Worm (Caenorhabditis elegans) whole organism, L1 larva: ENCODE measurements around the gene H05C05.1.

Experiments used
- Y116A8C.19 ChIP-seq: sonication (generic microtip); optimal IDR thresholded peaks from 2 replicates; lab custom pipeline; 2016; ENCODE audit warnings: missing compliant biosample characterization, missing genetic modification characterization, borderline replicate concordance
- aha-1 ChIP-seq: fragments of 150-350 bp; optimal IDR thresholded peaks from 2 replicates; lab custom pipeline; 2014; ENCODE audit warnings: missing biosample characterization, missing genetic modification characterization
- alr-1 ChIP-seq: fragments of 200-800 bp; sonication (Bioruptor generic); optimal IDR thresholded peaks from 2 replicates; lab custom pipeline; 2018; ENCODE audit warnings: borderline replicate concordance, mild to moderate bottlenecking, missing genetic modification characterization, missing compliant biosample characterization
- ama-1 ChIP-seq: fragments of 150-350 bp; optimal IDR thresholded peaks from 2 replicates; lab custom pipeline; 2014
- blmp-1 ChIP-seq: fragments of 150-350 bp; optimal IDR thresholded peaks from 2 replicates; lab custom pipeline; 2014; ENCODE audit warnings: missing biosample characterization, missing genetic modification characterization
- ceh-90 ChIP-seq: sonication (generic microtip); optimal IDR thresholded peaks from 2 replicates; lab custom pipeline; 2016; ENCODE audit warnings: missing genetic modification characterization, missing compliant biosample characterization
- ces-1 ChIP-seq: fragments of 150-350 bp; optimal IDR thresholded peaks from 2 replicates; lab custom pipeline; 2014; ENCODE audit warnings: missing biosample characterization, missing genetic modification reagents, missing genetic modification characterization
- dpl-1 ChIP-seq, 3 experiments: fragments of 150-350 bp in 2 of 3; sonication (generic microtip) in 1 of 3; optimal IDR thresholded peaks; 2 replicates each; lab custom pipeline; 2014 to 2017; ENCODE audit warnings: missing biosample characterization in 3 of 3, missing genetic modification characterization in 3 of 3, missing genetic modification reagents in 3 of 3
- dsc-1 ChIP-seq: sonication (generic microtip); optimal IDR thresholded peaks from 2 replicates; lab custom pipeline; 2016; ENCODE audit warnings: mild to moderate bottlenecking, missing genetic modification characterization, missing compliant biosample characterization
- efl-1 ChIP-seq, 4 experiments: fragments of 150-350 bp; optimal IDR thresholded peaks in 3 of 4; peaks in 1 of 4; 1 replicate in 1 of 4; 2 replicates in 3 of 4; lab custom pipeline; 2014; ENCODE audit warnings: missing biosample characterization in 2 of 4, missing genetic modification characterization in 2 of 4, missing genetic modification reagents in 2 of 4
- egl-13 ChIP-seq: sonication (generic microtip); optimal IDR thresholded peaks from 2 replicates; lab custom pipeline; 2016; ENCODE audit warnings: missing genotype, missing genetic modification reagents, missing genetic modification characterization, missing compliant biosample characterization
- elt-2 ChIP-seq: sonication (generic microtip); optimal IDR thresholded peaks from 2 replicates; lab custom pipeline; 2016; ENCODE audit warnings: missing genetic modification characterization, mild to moderate bottlenecking, inconsistent platforms, missing compliant biosample characterization, missing genetic modification reagents
- ets-5 ChIP-seq: fragments of 200-800 bp; sonication (Bioruptor generic); IDR thresholded peaks from 2 replicates; pipeline ENCODE4 v1.3.6; 2022; ENCODE audit warnings: missing genetic modification characterization, missing compliant biosample characterization
- fkh-10 ChIP-seq: sonication (generic microtip); optimal IDR thresholded peaks from 2 replicates; lab custom pipeline; 2017; ENCODE audit warnings: missing biosample characterization, missing genetic modification reagents, missing genetic modification characterization
- irx-1 ChIP-seq: sonication (generic microtip); optimal IDR thresholded peaks from 2 replicates; lab custom pipeline; 2016; ENCODE audit warnings: missing genetic modification characterization, missing compliant biosample characterization
- isw-1 ChIP-seq: fragments of 200-800 bp; sonication (Bioruptor generic); IDR thresholded peaks from 2 replicates; pipeline ENCODE4 v1.3.6; 2022; ENCODE audit warnings: missing genetic modification characterization, missing compliant biosample characterization
- lin-13 ChIP-seq: fragments of 150-350 bp; optimal IDR thresholded peaks from 2 replicates; lab custom pipeline; 2014; ENCODE audit warnings: missing biosample characterization, missing genetic modification reagents, missing genetic modification characterization
- lin-14 ChIP-seq: fragments of 200-800 bp; sonication (Bioruptor generic); optimal IDR thresholded peaks from 2 replicates; lab custom pipeline; 2018; ENCODE audit warnings: mild to moderate bottlenecking, missing genetic modification characterization, moderate library complexity, missing compliant biosample characterization
- lin-15B ChIP-seq: fragments of 150-350 bp; sonication (generic microtip); optimal IDR thresholded peaks from 3 replicates; lab custom pipeline; 2014; ENCODE audit warnings: missing biosample characterization, missing genetic modification characterization
- lsy-2 ChIP-seq, 2 experiments: fragments of 150-350 bp; optimal IDR thresholded peaks; 2 replicates each; lab custom pipeline; 2014; ENCODE audit warnings: missing biosample characterization in 2 of 2, missing genetic modification characterization in 2 of 2
- mef-2 ChIP-seq: fragments of 150-350 bp; optimal IDR thresholded peaks from 2 replicates; lab custom pipeline; 2014; ENCODE audit warnings: missing biosample characterization, missing genetic modification characterization
- nhr-19 ChIP-seq: fragments of 200-800 bp; sonication (Bioruptor generic); conservative IDR thresholded peaks from 2 replicates; pipeline ENCODE4 v1.3.6; 2022; ENCODE audit warnings: missing genetic modification characterization, missing compliant biosample characterization
- nhr-20 ChIP-seq: sonication (generic microtip); optimal IDR thresholded peaks from 2 replicates; lab custom pipeline; 2016; ENCODE audit warnings: mild to moderate bottlenecking, missing genetic modification characterization, missing compliant biosample characterization
- nhr-237 ChIP-seq: fragments of 150-350 bp; optimal IDR thresholded peaks from 2 replicates; lab custom pipeline; 2014; ENCODE audit warnings: missing biosample characterization, missing genetic modification characterization
- nhr-47 ChIP-seq: sonication (generic microtip); optimal IDR thresholded peaks from 2 replicates; lab custom pipeline; 2016; ENCODE audit warnings: mild to moderate bottlenecking, missing genetic modification characterization, moderate library complexity, missing compliant biosample characterization
- nhr-71 ChIP-seq: sonication (generic microtip); optimal IDR thresholded peaks from 2 replicates; lab custom pipeline; 2016; ENCODE audit warnings: mild to moderate bottlenecking, missing genetic modification characterization, moderate library complexity, missing compliant biosample characterization
- nhr-85 ChIP-seq: sonication (generic microtip); peaks from one replicate; lab custom pipeline; 2016; ENCODE audit warnings: missing genetic modification characterization, inconsistent platforms, missing compliant biosample characterization
- pag-3 ChIP-seq: sonication (generic microtip); optimal IDR thresholded peaks from 2 replicates; lab custom pipeline; 2017; ENCODE audit warnings: missing genetic modification characterization, mild to moderate bottlenecking, missing compliant biosample characterization, antibody characterized with exemption, borderline replicate concordance; ENCODE audit not compliant: insufficient read depth
- pqm-1 ChIP-seq: sonication (generic microtip); optimal IDR thresholded peaks from 3 replicates; lab custom pipeline; 2017; ENCODE audit warnings: missing biosample characterization, missing genetic modification characterization
- snu-23 ChIP-seq: sonication (generic microtip); optimal IDR thresholded peaks from 2 replicates; lab custom pipeline; 2016; ENCODE audit warnings: missing genetic modification characterization, missing compliant biosample characterization
- unc-130 ChIP-seq: fragments of 150-350 bp; optimal IDR thresholded peaks from 2 replicates; lab custom pipeline; 2017; ENCODE audit warnings: missing biosample characterization, missing genetic modification characterization, inconsistent platforms
- unc-86 ChIP-seq: sonication (generic microtip); optimal IDR thresholded peaks from 2 replicates; lab custom pipeline; 2016; ENCODE audit warnings: missing genetic modification characterization, missing compliant biosample characterization
- zag-1 ChIP-seq: fragments of 150-350 bp; optimal IDR thresholded peaks from 2 replicates; lab custom pipeline; 2014; ENCODE audit warnings: missing biosample characterization, missing genetic modification characterization

The H05C05.1 gene

ce11 chrIII:2914029-2914428 is 32.9 kb upstream of the H05C05.1 start:
- TF ChIP-seq nhr-237 = no peak
- no peak for TF ChIP-seq aha-1 (tag; lab: Kevin White, UChicago)
- no peak for TF ChIP-seq lin-13 (GFP tag; lab: Kevin White, UChicago)
- TF ChIP-seq fkh-10 (GFP tag; lab: Kevin White, UChicago) = peak; percentile 54
- no peak for TF ChIP-seq dpl-1 (GFP tag; optimal IDR thresholded peaks at IDR 0.05; lab: Kevin White, UChicago)
- TF ChIP-seq lin-14 = peak; percentile 55
- peak; percentile 9 for TF ChIP-seq nhr-85
- no peak for TF ChIP-seq ama-1 (lab: Kevin White, UChicago)
- TF ChIP-seq unc-130 (tag; lab: Kevin White, UChicago) = no peak
- no peak for TF ChIP-seq pag-3 (tag; lab: Kevin White, UChicago)
- TF ChIP-seq nhr-71 (tag; lab: Kevin White, UChicago) = no peak
- TF ChIP-seq ces-1 = peak; percentile 74
- TF ChIP-seq ceh-90 = no peak
- TF ChIP-seq dsc-1 (tag; lab: Kevin White, UChicago) = no peak
- TF ChIP-seq mef-2 (tag; lab: Kevin White, UChicago) = no peak
- no peak for TF ChIP-seq elt-2 (tag; lab: Kevin White, UChicago)

ce11 chrIII:2918655-2919054 is 28.3 kb upstream of the H05C05.1 start:
- TF ChIP-seq elt-2 (tag; lab: Kevin White, UChicago) (no peak), mef-2 (tag; lab: Kevin White, UChicago) (no peak), blmp-1 (tag; lab: Kevin White, UChicago) (no peak), lin-15B (tag; lab: Kevin White, UChicago) (no peak), nhr-47 (tag; lab: Kevin White, UChicago) (no peak), ets-5 (GFP tag; lab: Robert Waterston, UW) (no peak), lsy-2 (tag; optimal IDR thresholded peaks at IDR 0.05; lab: Kevin White, UChicago) (no peak), Y116A8C.19 (no peak)
- TF ChIP-seq, all 84 proteins: peak for 0

- TF ChIP-seq snu-23 = no peak
- TF ChIP-seq isw-1 (GFP tag; lab: Robert Waterston, UW) = no peak
- no peak for TF ChIP-seq unc-86 (tag; lab: Kevin White, UChicago)
- no peak for TF ChIP-seq zag-1 (tag; lab: Kevin White, UChicago)
- TF ChIP-seq efl-1 (optimal IDR thresholded peaks at IDR 0.05; lab: Kevin White, UChicago) = no peak
- peak in 1 of 2 experiments; percentile 88 for TF ChIP-seq efl-1 (GFP tag; optimal IDR thresholded peaks at IDR 0.05 in 1 of 2; lab: Kevin White, UChicago)
Observed at ce11 chrIII:2920281-2920680, 26.6 kb upstream of the H05C05.1 start.

ce11 chrIII:2920866-2921265 is 26.1 kb upstream of the H05C05.1 start:
- TF ChIP-seq lin-14 (peak; percentile 3), nhr-19 (GFP tag; lab: Robert Waterston, UW) (no peak)

ce11 chrIII:2923012-2923411 is 23.9 kb upstream of the H05C05.1 start, which contains the start of gene R10F2.4:
TSS of gene R10F2.4 (minus strand) at chrIII:2923112.
- TF ChIP-seq efl-1 (optimal IDR thresholded peaks at IDR 0.05; lab: Kevin White, UChicago) = no peak
- peak in 1 of 2 experiments; percentile 37 for TF ChIP-seq efl-1 (GFP tag; optimal IDR thresholded peaks at IDR 0.05 in 1 of 2; lab: Kevin White, UChicago)
- TF ChIP-seq irx-1 (tag; lab: Kevin White, UChicago) = no peak
- TF ChIP-seq mef-2 (tag; lab: Kevin White, UChicago) = no peak
- no peak for TF ChIP-seq alr-1 (tag; lab: Kevin White, UChicago)
- TF ChIP-seq nhr-20 = no peak
- TF ChIP-seq nhr-19 (GFP tag; lab: Robert Waterston, UW) = no peak
- TF ChIP-seq egl-13 (tag; lab: Kevin White, UChicago) = no peak
- TF ChIP-seq pqm-1 (tag; lab: Kevin White, UChicago) = no peak
